Fruit fly (Drosophila melanogaster) whole organism, embryonic: ENCODE measurements around the gene CG4658.

Source experiments
- Atf6 ChIP-seq: fragments of 200-800 bp; sonication (Bioruptor generic); IDR thresholded peaks from 2 replicates; pipeline ENCODE4 v1.3.6; 2022; ENCODE audit warnings: missing biosample characterization, missing genetic modification characterization
- BtbVII ChIP-seq: fragments of 200-800 bp; sonication (Bioruptor generic); optimal IDR thresholded peaks from 3 replicates; lab custom pipeline; 2017; ENCODE audit warnings: missing biosample characterization, mild to moderate bottlenecking, missing genetic modification characterization
- Bteb2 ChIP-seq: fragments of 200-800 bp; sonication (Bioruptor generic); optimal IDR thresholded peaks from 2 replicates; lab custom pipeline; 2016; ENCODE audit warnings: missing biosample characterization, missing genetic modification characterization
- CG1024 ChIP-seq: fragments of 200-800 bp; sonication (Bioruptor generic); IDR thresholded peaks from 2 replicates; pipeline ENCODE4 v1.3.6; 2022; ENCODE audit warnings: missing biosample characterization, missing genetic modification characterization
- CG10959 ChIP-seq: fragments of 200-800 bp; sonication (Bioruptor generic); IDR thresholded peaks from 2 replicates; pipeline ENCODE4 v1.3.6; 2022; ENCODE audit warnings: missing biosample characterization, missing genetic modification characterization
- CG11093 ChIP-seq: fragments of 200-800 bp; sonication (Bioruptor generic); IDR thresholded peaks from 3 replicates; pipeline ENCODE4 v1.3.6; 2022; ENCODE audit warnings: missing biosample characterization, missing genetic modification characterization
- CG12071 ChIP-seq: fragments of 200-800 bp; sonication (Bioruptor generic); optimal IDR thresholded peaks from 3 replicates; lab custom pipeline; 2018; ENCODE audit warnings: missing biosample characterization, mild to moderate bottlenecking, missing genetic modification characterization
- CG12942 ChIP-seq: fragments of 200-800 bp; sonication (Bioruptor generic); optimal IDR thresholded peaks from 3 replicates; lab custom pipeline; 2016; ENCODE audit warnings: missing biosample characterization, missing genetic modification characterization
- CG15073 ChIP-seq: fragments of 200-800 bp; sonication (Bioruptor generic); optimal IDR thresholded peaks from 2 replicates; lab custom pipeline; 2016; ENCODE audit warnings: missing biosample characterization, missing genetic modification characterization
- CG15514 ChIP-seq: fragments of 200-800 bp; sonication (Bioruptor generic); optimal IDR thresholded peaks from 3 replicates; lab custom pipeline; 2017; ENCODE audit warnings: missing biosample characterization, missing genetic modification characterization, mild to moderate bottlenecking, moderate library complexity, missing genetic modification reagents
- CG1602 ChIP-seq: fragments of 200-800 bp; sonication (Bioruptor generic); optimal IDR thresholded peaks from 3 replicates; lab custom pipeline; 2016; ENCODE audit warnings: missing biosample characterization, missing genetic modification characterization
- CG1603 ChIP-seq: fragments of 200-800 bp; sonication (Bioruptor generic); optimal IDR thresholded peaks from 2 replicates; lab custom pipeline; 2019; ENCODE audit warnings: missing biosample characterization, mild to moderate bottlenecking, missing genetic modification characterization, moderate library complexity
- CG17361 ChIP-seq: fragments of 200-800 bp; sonication (Bioruptor generic); IDR thresholded peaks from 3 replicates; pipeline ENCODE4 v1.3.6; 2022; ENCODE audit warnings: missing biosample characterization, missing genetic modification characterization
- CG17612 ChIP-seq: fragments of 200-800 bp; sonication (Bioruptor generic); IDR thresholded peaks from 2 replicates; pipeline ENCODE4 v1.3.6; 2022; ENCODE audit warnings: missing biosample characterization, missing genetic modification characterization
- CG2678 ChIP-seq: fragments of 200-800 bp; sonication (Bioruptor generic); optimal IDR thresholded peaks from 3 replicates; lab custom pipeline; 2019; ENCODE audit warnings: missing biosample characterization, mild to moderate bottlenecking, missing genetic modification characterization, moderate library complexity
- CG2889 ChIP-seq: fragments of 200-800 bp; sonication (Bioruptor generic); IDR thresholded peaks from 3 replicates; pipeline ENCODE4 v1.3.6; 2022; ENCODE audit warnings: missing biosample characterization, missing genetic modification characterization
- CG3407 ChIP-seq: fragments of 200-800 bp; sonication (Bioruptor generic); optimal IDR thresholded peaks from 2 replicates; lab custom pipeline; 2018; ENCODE audit warnings: missing biosample characterization, mild to moderate bottlenecking, missing genetic modification characterization
- CG4424 ChIP-seq: fragments of 200-800 bp; sonication (Bioruptor generic); optimal IDR thresholded peaks from 3 replicates; lab custom pipeline; 2016; ENCODE audit warnings: missing biosample characterization, missing genetic modification characterization
- CG4820 ChIP-seq: fragments of 200-800 bp; sonication (Bioruptor generic); optimal IDR thresholded peaks from 3 replicates; lab custom pipeline; 2016; ENCODE audit warnings: missing biosample characterization, missing genetic modification characterization
- CG6175 ChIP-seq: fragments of 200-800 bp; sonication (Bioruptor generic); IDR thresholded peaks from 3 replicates; pipeline ENCODE4 v1.3.6; 2022; ENCODE audit warnings: missing biosample characterization, missing genetic modification characterization
- CG8089 ChIP-seq: fragments of 200-800 bp; sonication (Bioruptor generic); optimal IDR thresholded peaks from 3 replicates; lab custom pipeline; 2016; ENCODE audit warnings: missing biosample characterization, missing genetic modification characterization
- CG8924 ChIP-seq: fragments of 200-800 bp; optimal IDR thresholded peaks from 3 replicates; lab custom pipeline; 2019; ENCODE audit warnings: missing biosample characterization, mild to moderate bottlenecking, missing genetic modification characterization, moderate library complexity
- CG9215 ChIP-seq: fragments of 200-800 bp; sonication (Bioruptor generic); IDR thresholded peaks from 2 replicates; pipeline ENCODE4 v1.3.6; 2022; ENCODE audit warnings: missing biosample characterization, missing genetic modification characterization
- CG9797 ChIP-seq: fragments of 200-800 bp; sonication (Bioruptor generic); optimal IDR thresholded peaks from 3 replicates; lab custom pipeline; 2018; ENCODE audit warnings: missing biosample characterization, mild to moderate bottlenecking, missing genetic modification characterization
- Chrac-16 ChIP-seq: fragments of 200-800 bp; sonication (Bioruptor generic); optimal IDR thresholded peaks from 3 replicates; lab custom pipeline; 2016; ENCODE audit warnings: missing biosample characterization, missing genetic modification characterization
- CrebB ChIP-seq: fragments of 200-800 bp; sonication (Bioruptor generic); optimal IDR thresholded peaks from 3 replicates; lab custom pipeline; 2018; ENCODE audit warnings: missing biosample characterization, mild to moderate bottlenecking, missing genetic modification characterization
- Hmx ChIP-seq: fragments of 200-800 bp; sonication (Bioruptor generic); optimal IDR thresholded peaks from 2 replicates; lab custom pipeline; 2016; ENCODE audit warnings: missing biosample characterization, missing genetic modification characterization
- Kr ChIP-seq: fragments of 200-800 bp; sonication (Bioruptor generic); optimal IDR thresholded peaks from 2 replicates; lab custom pipeline; 2017; ENCODE audit warnings: missing biosample characterization, mild to moderate bottlenecking, missing genetic modification characterization
- NfI ChIP-seq: fragments of 200-800 bp; sonication (Bioruptor generic); optimal IDR thresholded peaks from 3 replicates; lab custom pipeline; 2018; ENCODE audit warnings: missing biosample characterization, mild to moderate bottlenecking, missing genetic modification characterization, moderate library complexity
- Rfx ChIP-seq: fragments of 200-800 bp; sonication (Bioruptor generic); IDR thresholded peaks from 2 replicates; pipeline ENCODE4 v1.3.6; 2022; ENCODE audit warnings: missing biosample characterization, missing genetic modification characterization
- Usf ChIP-seq: fragments of 200-800 bp; sonication (Bioruptor generic); optimal IDR thresholded peaks from 2 replicates; lab custom pipeline; 2017; ENCODE audit warnings: missing genotype, missing biosample characterization, missing genetic modification characterization
- bab2 ChIP-seq: fragments of 200-800 bp; sonication (Bioruptor generic); optimal IDR thresholded peaks from 2 replicates; lab custom pipeline; 2016; ENCODE audit warnings: missing biosample characterization, missing genetic modification characterization
- br ChIP-seq: fragments of >200 bp; optimal IDR thresholded peaks from 2 replicates; lab custom pipeline; 2017
- btn ChIP-seq: fragments of 200-800 bp; sonication (Bioruptor generic); optimal IDR thresholded peaks from 2 replicates; lab custom pipeline; 2016; ENCODE audit warnings: missing biosample characterization, missing genetic modification characterization
- caup ChIP-seq: fragments of 200-800 bp; sonication (Bioruptor generic); optimal IDR thresholded peaks from 3 replicates; lab custom pipeline; 2017; ENCODE audit warnings: missing biosample characterization, mild to moderate bottlenecking, missing genetic modification characterization, moderate library complexity; ENCODE audit not compliant: severe bottlenecking
- chm ChIP-seq: fragments of 200-800 bp; sonication (Bioruptor generic); IDR thresholded peaks from 2 replicates; pipeline ENCODE4 v1.3.6; 2022; ENCODE audit warnings: missing biosample characterization, missing genetic modification characterization
- crol ChIP-seq: fragments of 200-800 bp; sonication (Bioruptor generic); IDR thresholded peaks from 2 replicates; pipeline ENCODE4 v1.3.6; 2022; ENCODE audit warnings: missing biosample characterization, missing genetic modification characterization
- dan ChIP-seq: fragments of 200-800 bp; sonication (Bioruptor generic); IDR thresholded peaks from 2 replicates; pipeline ENCODE4 v1.3.6; 2022; ENCODE audit warnings: missing biosample characterization, missing genetic modification characterization
- eve ChIP-seq, 2 experiments: fragments of >200 bp; optimal IDR thresholded peaks; 2 replicates each; lab custom pipeline; 2017; ENCODE audit warnings: missing biosample characterization in 2 of 2, missing genetic modification characterization in 2 of 2
- fru ChIP-seq: fragments of >200 bp; optimal IDR thresholded peaks from 2 replicates; lab custom pipeline; 2017
- gem ChIP-seq: fragments of 200-800 bp; sonication (Bioruptor generic); optimal IDR thresholded peaks from 2 replicates; lab custom pipeline; 2019; ENCODE audit warnings: missing biosample characterization, mild to moderate bottlenecking, missing genetic modification characterization, moderate library complexity
- ham ChIP-seq: fragments of 200-800 bp; sonication (Bioruptor generic); IDR thresholded peaks from 2 replicates; pipeline ENCODE4 v1.3.6; 2022; ENCODE audit warnings: missing biosample characterization, missing genetic modification characterization
- hkb ChIP-seq, 2 experiments: fragments of 200-800 bp in 1 of 2; fragments of >200 bp in 1 of 2; sonication (Bioruptor generic) in 1 of 2; IDR thresholded peaks in 1 of 2; optimal IDR thresholded peaks in 1 of 2; 2 replicates each; pipeline versions ENCODE4 v1.3.6 to Lab custom; 2017 to 2022; ENCODE audit warnings: missing biosample characterization in 1 of 2, missing genetic modification characterization in 1 of 2
- inv ChIP-seq: fragments of 200-800 bp; sonication (Bioruptor generic); IDR thresholded peaks from 2 replicates; pipeline ENCODE4 v1.3.6; 2022; ENCODE audit warnings: missing biosample characterization, missing genetic modification characterization; ENCODE audit not compliant: partially characterized antibody
- jumu ChIP-seq: fragments of 200-800 bp; sonication (Bioruptor generic); optimal IDR thresholded peaks from 3 replicates; lab custom pipeline; 2016; ENCODE audit warnings: missing biosample characterization, missing genetic modification characterization
- lab ChIP-seq: fragments of 200-800 bp; sonication (Bioruptor generic); optimal IDR thresholded peaks from 3 replicates; lab custom pipeline; 2017; ENCODE audit warnings: missing biosample characterization, missing genetic modification characterization, mild to moderate bottlenecking, moderate library complexity, missing genetic modification reagents
- maf-S ChIP-seq: fragments of 200-800 bp; sonication (Bioruptor generic); optimal IDR thresholded peaks from 2 replicates; lab custom pipeline; 2016; ENCODE audit warnings: missing biosample characterization, missing genetic modification characterization
- nmo ChIP-seq: fragments of 200-800 bp; sonication (Bioruptor generic); optimal IDR thresholded peaks from 2 replicates; lab custom pipeline; 2018; ENCODE audit warnings: missing biosample characterization, mild to moderate bottlenecking, missing genetic modification characterization, moderate library complexity
- repo ChIP-seq: fragments of 200-800 bp; sonication (Bioruptor generic); optimal IDR thresholded peaks from 2 replicates; lab custom pipeline; 2016; ENCODE audit warnings: missing biosample characterization, missing genetic modification characterization
- sens ChIP-seq: fragments of 200-800 bp; sonication (Bioruptor generic); peaks from one replicate; lab custom pipeline; 2016; ENCODE audit warnings: missing biosample characterization, missing genetic modification characterization
- sim ChIP-seq: fragments of 200-800 bp; sonication (Bioruptor generic); IDR thresholded peaks from 2 replicates; pipeline ENCODE4 v1.3.6; 2022; ENCODE audit warnings: missing biosample characterization, missing genetic modification characterization
- tup ChIP-seq: fragments of 200-800 bp; sonication (Bioruptor generic); optimal IDR thresholded peaks from 2 replicates; lab custom pipeline; 2016; ENCODE audit warnings: missing biosample characterization, mild to moderate bottlenecking, missing genetic modification characterization, moderate library complexity
- yki ChIP-seq: fragments of >200 bp; optimal IDR thresholded peaks from 3 replicates; lab custom pipeline; 2018

CG4658 gene

DNA sequence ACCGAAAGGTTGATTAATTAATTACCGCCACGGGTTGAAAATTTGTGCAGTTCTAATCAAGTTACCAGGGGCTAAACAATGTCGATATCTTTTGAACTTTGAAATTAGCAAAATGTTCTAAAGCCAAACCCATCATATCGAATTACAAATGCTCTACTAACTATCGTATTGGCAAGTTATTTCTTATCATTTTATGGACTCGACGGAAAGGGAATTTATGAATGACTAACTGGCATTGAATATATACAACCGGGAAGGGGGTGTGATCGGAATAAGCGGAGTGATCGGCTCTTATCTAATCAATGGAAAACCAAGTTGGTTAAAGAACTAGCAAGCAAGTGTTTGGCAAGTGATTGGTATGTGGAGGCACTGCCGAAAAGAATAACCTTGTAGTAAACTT, 13.4 kb upstream of the CG4658 start (continued):
- TF ChIP-seq Usf (no peak), CG9215 (GFP tag; lab: Robert Waterston, UW) (no peak), sens (GFP tag; lab: Kevin White, UChicago) (no peak), CG1603 (tag; lab: Kevin White, UChicago) (peak; percentile 22), fru (no peak), Hmx (GFP tag; lab: Kevin White, UChicago) (no peak), NfI (GFP tag; lab: Kevin White, UChicago) (peak; percentile 23), CG12071 (GFP tag; lab: Kevin White, UChicago) (peak; percentile 8), CG15073 (no peak), CrebB (tag; lab: Kevin White, UChicago) (no peak), CG9797 (GFP tag; lab: Kevin White, UChicago) (no peak), CG17361 (GFP tag; lab: Robert Waterston, UW) (no peak), Rfx (GFP tag; lab: Robert Waterston, UW) (peak; percentile 69), CG17612 (GFP tag; lab: Robert Waterston, UW) (no peak), btn (GFP tag; lab: Kevin White, UChicago) (no peak), yki (lab: Kevin White, UChicago) (no peak), Bteb2 (GFP tag; lab: Kevin White, UChicago) (no peak), gem (tag; lab: Kevin White, UChicago) (no peak), dan (GFP tag; lab: Robert Waterston, UW) (no peak), CG2889 (no peak), CG2678 (peak; percentile 42), CG6175 (no peak), CG15514 (peak; percentile 15), CG4820 (no peak), CG1602 (GFP tag; lab: Kevin White, UChicago) (no peak), crol (peak; percentile 35; the same call in 1 of the 2 replicates), Kr (no peak), inv (GFP tag; lab: Robert Waterston, UW) (no peak), CG11093 (GFP tag; lab: Robert Waterston, UW) (0 out of 3 replicates have a peak, but pooled peaks have one; percentile 14), ham (no peak), hkb (optimal IDR thresholded peaks at IDR 0.05; lab: Kevin White, UChicago) (no peak), hkb (GFP tag; IDR thresholded peaks at IDR 0.05; lab: Robert Waterston, UW) (no peak), CG12942 (no peak), lab (GFP tag; lab: Kevin White, UChicago) (peak; percentile 86), sim (GFP tag; lab: Robert Waterston, UW) (no peak), CG8924 (tag; lab: Kevin White, UChicago) (no peak), Atf6 (peak; percentile 62; the same call in 1 of the 2 replicates), maf-S (GFP tag; lab: Kevin White, UChicago) (peak; percentile 3), Chrac-16 (GFP tag; lab: Kevin White, UChicago) (no peak), eve (GFP tag; optimal IDR thresholded peaks at IDR 0.05; lab: Kevin White, UChicago) (no peak), bab2 (GFP tag; lab: Kevin White, UChicago) (no peak), BtbVII (GFP tag; lab: Kevin White, UChicago) (no peak), repo (GFP tag; lab: Kevin White, UChicago) (no peak), chm (GFP tag; lab: Robert Waterston, UW) (no peak), CG10959 (GFP tag; lab: Robert Waterston, UW) (no peak), caup (GFP tag; lab: Kevin White, UChicago) (peak; percentile 65), CG3407 (GFP tag; lab: Kevin White, UChicago) (no peak), CG1024 (GFP tag; lab: Robert Waterston, UW) (no peak), jumu (GFP tag; lab: Kevin White, UChicago) (no peak), nmo (GFP tag; lab: Kevin White, UChicago) (no peak), CG8089 (GFP tag; lab: Kevin White, UChicago) (no peak), br (lab: Kevin White, UChicago) (no peak), tup (GFP tag; lab: Kevin White, UChicago) (no peak), CG4424 (no peak)
